Worm (Caenorhabditis elegans) whole organism, early embryonic: Measurements from ENCODE around the gene tat-1.

Experiments
- F13C5.2 ChIP-seq: sonication (generic microtip); optimal IDR thresholded peaks from 2 replicates; lab custom pipeline; 2017; ENCODE audit warnings: mild to moderate bottlenecking, missing genetic modification characterization, inconsistent platforms, missing compliant biosample characterization
- ama-1 ChIP-seq: fragments of 150-350 bp; optimal IDR thresholded peaks from 2 replicates; lab custom pipeline; 2014
- ceh-13 ChIP-seq: fragments of 200-800 bp; sonication (Bioruptor generic); optimal IDR thresholded peaks from 2 replicates; lab custom pipeline; 2018; ENCODE audit warnings: mild to moderate bottlenecking, missing genetic modification characterization, missing compliant biosample characterization
- ceh-36 ChIP-seq: sonication (generic microtip); optimal IDR thresholded peaks from 2 replicates; lab custom pipeline; 2016; ENCODE audit warnings: missing genetic modification characterization, inconsistent platforms, missing compliant biosample characterization
- ets-7 ChIP-seq: sonication (generic microtip); optimal IDR thresholded peaks from 2 replicates; lab custom pipeline; 2016; ENCODE audit warnings: missing genotype, missing genetic modification characterization, missing compliant biosample characterization
- flt-1 ChIP-seq: fragments of 200-800 bp; sonication (Bioruptor generic); IDR thresholded peaks from 2 replicates; pipeline ENCODE4 v1.3.6; 2022; ENCODE audit warnings: missing genetic modification characterization, missing compliant biosample characterization
- hmbx-1 ChIP-seq: sonication (generic microtip); optimal IDR thresholded peaks from 2 replicates; lab custom pipeline; 2016; ENCODE audit warnings: mild to moderate bottlenecking, missing genetic modification characterization, missing compliant biosample characterization
- hnd-1 ChIP-seq: sonication (generic microtip); optimal IDR thresholded peaks from 2 replicates; lab custom pipeline; 2016; ENCODE audit warnings: missing genetic modification characterization, missing compliant biosample characterization
- pes-1 ChIP-seq: fragments of 200-800 bp; sonication (Bioruptor generic); IDR thresholded peaks from 2 replicates; pipeline ENCODE4 v1.3.6; 2022; ENCODE audit warnings: missing genetic modification reagents, missing genetic modification characterization, missing compliant biosample characterization
- scrt-1 ChIP-seq: fragments of 200-800 bp; sonication (Bioruptor generic); IDR thresholded peaks from 2 replicates; pipeline ENCODE4 v1.3.6; 2022; ENCODE audit warnings: missing genetic modification characterization, missing compliant biosample characterization
- sea-1 ChIP-seq: fragments of 200-800 bp; sonication (Bioruptor generic); conservative IDR thresholded peaks from 2 replicates; pipeline ENCODE4 v1.3.6; 2022; ENCODE audit warnings: missing genetic modification characterization, missing compliant biosample characterization
- tbx-11 ChIP-seq: fragments of 200-800 bp; sonication (Bioruptor generic); IDR thresholded peaks from 2 replicates; pipeline ENCODE4 v1.3.6; 2022; ENCODE audit warnings: missing genetic modification characterization, missing compliant biosample characterization

DNA sequence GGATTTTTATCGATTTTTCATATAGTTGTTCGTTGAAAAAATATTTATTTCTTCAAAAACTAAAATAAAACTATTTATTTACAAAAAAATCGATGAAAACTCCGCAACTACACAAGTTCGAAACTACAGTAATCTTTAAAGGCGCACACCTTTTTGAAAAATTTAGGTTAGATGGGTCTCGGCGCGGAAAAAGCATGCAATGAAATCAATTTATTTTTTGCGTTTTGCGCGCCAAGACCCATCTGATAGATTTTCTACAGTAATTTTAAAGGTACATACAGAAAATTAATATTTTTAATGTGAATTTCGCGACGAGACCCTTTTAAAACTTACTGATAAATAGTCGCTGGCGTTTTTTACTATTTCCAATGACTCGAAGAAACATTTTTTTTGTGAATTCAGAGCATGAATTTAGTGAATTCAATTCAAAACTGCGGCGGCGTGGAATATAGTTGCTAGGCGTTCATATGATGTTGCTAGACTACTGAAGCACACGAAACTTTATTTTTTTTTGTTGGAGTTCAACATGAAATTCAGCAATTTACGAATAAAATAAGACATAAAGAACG lies 54.4 kb downstream of the tat-1 start, which contains the start of gene Y75B8A.33:
- TF ChIP-seq ceh-36 (tag; lab: Kevin White, UChicago) (no peak), scrt-1 (GFP tag; lab: Robert Waterston, UW) (no peak), ama-1 (no peak), sea-1 (GFP tag; lab: Robert Waterston, UW) (no peak), ets-7 (no peak), pes-1 (GFP tag; lab: Robert Waterston, UW) (peak; percentile 39; the same call in 1 of the 2 replicates), flt-1 (GFP tag; lab: Robert Waterston, UW) (no peak), hmbx-1 (tag; lab: Kevin White, UChicago) (no peak), ceh-13 (no peak), F13C5.2 (tag; lab: Kevin White, UChicago) (no peak), tbx-11 (GFP tag; lab: Robert Waterston, UW) (no peak), hnd-1 (tag; lab: Kevin White, UChicago) (no peak)
